Worm (Caenorhabditis elegans): Measurements from ENCODE around the gene T01E8.8.

DNA sequence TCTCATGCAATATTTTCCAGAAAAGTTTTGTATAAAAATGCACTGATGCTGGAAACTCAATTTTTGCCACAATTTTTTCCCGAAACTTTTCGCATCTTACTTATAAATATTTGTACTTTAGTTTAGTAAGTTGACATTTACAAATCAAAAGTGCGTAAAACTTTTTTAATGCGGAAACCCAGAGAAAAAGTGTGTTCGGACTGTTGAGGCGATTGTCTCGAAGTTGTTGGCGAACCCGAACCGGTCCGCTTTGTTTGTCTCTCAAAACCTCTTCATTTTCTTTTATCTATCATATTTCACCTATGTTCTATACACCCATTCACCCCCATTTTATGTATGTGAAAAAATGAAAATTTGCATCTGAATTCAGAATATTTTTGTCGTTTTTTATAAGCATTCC is 10.4 kb upstream of the T01E8.8 start:
- TF ChIP-seq ama-1 (optimal IDR thresholded peaks at IDR 0.05) (no peak), gmeb-2 (tag; optimal IDR thresholded peaks at IDR 0.05) (no peak), ceh-30 (tag; optimal IDR thresholded peaks at IDR 0.05) (no peak), pqm-1 (tag; optimal IDR thresholded peaks at IDR 0.05) (no peak), sox-4 (tag; optimal IDR thresholded peaks at IDR 0.05) (no peak), nhr-232 (tag; optimal IDR thresholded peaks at IDR 0.05) (no peak), sdc-2 (tag; optimal IDR thresholded peaks at IDR 0.05) (no peak), fkh-10 (GFP tag; optimal IDR thresholded peaks at IDR 0.05) (no peak), mec-3 (tag; optimal IDR thresholded peaks at IDR 0.05; ENCODE audit: borderline replicate concordance) (no peak), pha-4 (tag; optimal IDR thresholded peaks at IDR 0.05) (no peak), tbx-2 (tag; optimal IDR thresholded peaks at IDR 0.05) (no peak), eyg-1 (tag; optimal IDR thresholded peaks at IDR 0.05) (no peak)

Data from whole organism, late embryonic.